Fruit fly (Drosophila melanogaster): ENCODE data around the gene Cnx99A.

dm6 chr3R:29284315-29284714, 35.1 kb downstream of the Cnx99A start:
- no peak for TF ChIP-seq CkIIα-i1 (GFP tag; IDR thresholded peaks at IDR 0.05)
- TF ChIP-seq corto (GFP tag; optimal IDR thresholded peaks at IDR 0.05), result no peak
- no peak for TF ChIP-seq CG43689 (GFP tag; IDR thresholded peaks at IDR 0.05)
- TF ChIP-seq ERR (GFP tag; optimal IDR thresholded peaks at IDR 0.05), result no peak
- TF ChIP-seq CG6791 (GFP tag; IDR thresholded peaks at IDR 0.05; ENCODE audit: partially characterized antibody), result no peak
- TF ChIP-seq BtbVII (GFP tag; optimal IDR thresholded peaks at IDR 0.05), result no peak
- TF ChIP-seq CG13424 (tag; optimal IDR thresholded peaks at IDR 0.05), result no peak
- TF ChIP-seq Deaf1 (tag; optimal IDR thresholded peaks at IDR 0.05), result no peak
- no peak for TF ChIP-seq sc (optimal IDR thresholded peaks at IDR 0.05)
- no peak for TF ChIP-seq sc (GFP tag; optimal IDR thresholded peaks at IDR 0.05)
- no peak for TF ChIP-seq CG10565 (GFP tag; optimal IDR thresholded peaks at IDR 0.05)
